Worm (Caenorhabditis elegans) whole organism, midembryonic: Measurements from ENCODE around the gene flp-13.
A peak's percentile ranks its signal among the peaks of the same experiment; 100 is the strongest.

Source experiments
- T22C8.4 ChIP-seq: fragments of 200-800 bp; sonication (Bioruptor generic); IDR thresholded peaks from 2 replicates; pipeline ENCODE4 v1.3.6; 2022; ENCODE audit warnings: missing genetic modification characterization, missing compliant biosample characterization
- cog-1 ChIP-seq: sonication (generic microtip); optimal IDR thresholded peaks from 2 replicates; lab custom pipeline; 2016; ENCODE audit warnings: missing genetic modification characterization, missing compliant biosample characterization
- flt-1 ChIP-seq: fragments of 200-800 bp; sonication (Bioruptor generic); IDR thresholded peaks from 2 replicates; pipeline ENCODE4 v1.3.6; 2022; ENCODE audit warnings: missing genetic modification characterization, missing compliant biosample characterization
- klf-2 ChIP-seq: fragments of 200-800 bp; sonication (Bioruptor generic); conservative IDR thresholded peaks from 2 replicates; pipeline ENCODE4 v1.3.6; 2022; ENCODE audit warnings: missing genetic modification reagents, missing genetic modification characterization, missing compliant biosample characterization
- med-1 ChIP-seq: sonication (generic microtip); optimal IDR thresholded peaks from 2 replicates; lab custom pipeline; 2017; ENCODE audit warnings: missing genetic modification characterization, mild to moderate bottlenecking, missing compliant biosample characterization, antibody characterized with exemption, missing genetic modification reagents; ENCODE audit not compliant: insufficient read depth
- ref-1 ChIP-seq: fragments of 200-800 bp; sonication (Bioruptor generic); conservative IDR thresholded peaks from 2 replicates; pipeline ENCODE4 v1.3.6; 2022; ENCODE audit warnings: missing genetic modification reagents, missing genetic modification characterization, missing compliant biosample characterization
- tab-1 ChIP-seq: fragments of 200-800 bp; sonication (Bioruptor generic); IDR thresholded peaks from 2 replicates; pipeline ENCODE4 v1.3.6; 2022; ENCODE audit warnings: missing genetic modification characterization, missing compliant biosample characterization
- ztf-23 ChIP-seq: fragments of 200-800 bp; sonication (Bioruptor generic); IDR thresholded peaks from 2 replicates; pipeline ENCODE4 v1.3.6; 2022; ENCODE audit warnings: missing genetic modification reagents, missing genetic modification characterization, missing compliant biosample characterization
- ztf-29 ChIP-seq: fragments of 200-800 bp; sonication (Bioruptor generic); IDR thresholded peaks from 2 replicates; pipeline ENCODE4 v1.3.6; 2022; ENCODE audit warnings: missing genetic modification reagents, missing genetic modification characterization, missing compliant biosample characterization

Gene flp-13

ce11 chrIV:7692451-7692850 lies 5.8 kb downstream of the flp-13 start:
- TF ChIP-seq klf-2 (no peak), tab-1 (GFP tag; lab: Robert Waterston, UW) (no peak), ztf-29 (no peak), cog-1 (tag; lab: Kevin White, UChicago) (no peak)

DNA sequence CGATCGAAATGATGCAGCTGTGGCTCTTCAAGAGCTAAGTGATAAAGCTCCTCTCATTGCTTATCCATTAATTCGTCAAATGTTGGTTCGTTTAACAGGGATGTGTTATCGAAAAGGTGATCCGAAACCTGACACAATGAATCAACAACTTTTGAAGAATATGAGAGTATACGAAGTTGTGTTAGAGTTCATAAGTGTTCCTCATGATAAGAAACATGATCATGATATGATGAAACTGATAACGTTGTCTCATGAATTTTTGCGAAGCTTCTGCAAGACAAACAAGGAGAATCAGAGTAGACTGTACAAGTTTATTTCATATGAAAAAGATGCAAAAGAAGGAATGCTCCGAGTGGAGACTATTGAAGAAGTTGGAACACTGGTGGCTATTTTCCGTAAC lies 8.9 kb downstream of the flp-13 start:
- no peak for TF ChIP-seq klf-2
- no peak for TF ChIP-seq flt-1 (GFP tag; lab: Robert Waterston, UW)
- no peak for TF ChIP-seq ref-1 (GFP tag; lab: Robert Waterston, UW)
- TF ChIP-seq med-1 (GFP tag; lab: Kevin White, UChicago) = no peak
- no peak for TF ChIP-seq cog-1 (tag; lab: Kevin White, UChicago)
- TF ChIP-seq ztf-29 = no peak
- no peak for TF ChIP-seq ztf-23 (GFP tag; lab: Robert Waterston, UW)
- TF ChIP-seq T22C8.4 (GFP tag; lab: Robert Waterston, UW) = no peak
- TF ChIP-seq tab-1 (GFP tag; lab: Robert Waterston, UW) = no peak

- no peak for TF ChIP-seq klf-2
These were observed 19.1 kb downstream of the flp-13 start for ce11 chrIV:7679120-7679519.

- TF ChIP-seq flt-1 (GFP tag; lab: Robert Waterston, UW) (no peak), med-1 (GFP tag; lab: Kevin White, UChicago) (no peak), ztf-23 (GFP tag; lab: Robert Waterston, UW) (no peak), tab-1 (GFP tag; lab: Robert Waterston, UW) (no peak), T22C8.4 (GFP tag; lab: Robert Waterston, UW) (no peak), klf-2 (no peak), ref-1 (GFP tag; lab: Robert Waterston, UW) (no peak), cog-1 (tag; lab: Kevin White, UChicago) (no peak), ztf-29 (no peak)
These were observed 23.3 kb downstream of the flp-13 start, which contains the start of gene itr-1 for ce11 chrIV:7674874-7675273. Gene itr-1 (plus strand): TSS chrIV:7675174.

DNA sequence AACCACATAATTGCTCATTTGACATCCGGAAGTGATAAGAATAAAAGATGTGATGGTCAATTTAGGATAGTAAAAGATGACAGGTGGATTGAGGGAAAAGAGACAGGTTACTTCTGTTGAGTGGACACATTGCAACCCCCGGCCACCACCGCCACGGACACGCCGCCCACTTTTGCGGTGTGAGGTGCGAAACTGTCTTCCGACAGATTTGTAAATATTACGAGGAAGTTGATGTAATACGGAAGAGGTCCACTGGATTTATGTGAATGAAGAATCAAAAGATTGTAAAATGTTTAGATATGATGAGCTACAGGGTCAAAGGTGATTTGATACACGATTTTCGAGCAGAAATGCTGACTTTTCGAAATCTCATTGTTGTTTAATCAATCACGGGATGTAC lies 25.3 kb downstream of the flp-13 start, which contains the start of gene C08G9.2:
C08G9.2 (minus strand) TSS at position 101 of the 400 bp plus-strand sequence.
- no peak for TF ChIP-seq T22C8.4 (GFP tag; lab: Robert Waterston, UW)
- TF ChIP-seq ref-1 (GFP tag; lab: Robert Waterston, UW) = no peak
- TF ChIP-seq ztf-29 = no peak
- TF ChIP-seq klf-2 = no peak
- no peak for TF ChIP-seq ztf-23 (GFP tag; lab: Robert Waterston, UW)
- TF ChIP-seq med-1 (GFP tag; lab: Kevin White, UChicago) = no peak
- TF ChIP-seq flt-1 (GFP tag; lab: Robert Waterston, UW) = no peak
- TF ChIP-seq cog-1 (tag; lab: Kevin White, UChicago) = no peak
- TF ChIP-seq tab-1 (GFP tag; lab: Robert Waterston, UW) = no peak

ce11 chrIV:7663006-7663405 lies 35.2 kb downstream of the flp-13 start:
- no peak for TF ChIP-seq cog-1 (tag; lab: Kevin White, UChicago)
- TF ChIP-seq tab-1 (GFP tag; lab: Robert Waterston, UW) = no peak
- TF ChIP-seq ztf-29 = no peak
- no peak for TF ChIP-seq med-1 (GFP tag; lab: Kevin White, UChicago)
- TF ChIP-seq T22C8.4 (GFP tag; lab: Robert Waterston, UW) = no peak
- no peak for TF ChIP-seq flt-1 (GFP tag; lab: Robert Waterston, UW)
- TF ChIP-seq klf-2 = no peak
- TF ChIP-seq ztf-23 (GFP tag; lab: Robert Waterston, UW) = no peak
- no peak for TF ChIP-seq ref-1 (GFP tag; lab: Robert Waterston, UW)

- TF ChIP-seq med-1 (GFP tag; lab: Kevin White, UChicago) (no peak), ztf-23 (GFP tag; lab: Robert Waterston, UW) (no peak), ref-1 (GFP tag; lab: Robert Waterston, UW) (no peak), ztf-29 (no peak), T22C8.4 (GFP tag; lab: Robert Waterston, UW) (no peak), klf-2 (no peak), cog-1 (tag; lab: Kevin White, UChicago) (no peak), tab-1 (GFP tag; lab: Robert Waterston, UW) (no peak), flt-1 (GFP tag; lab: Robert Waterston, UW) (no peak)
These were observed 36.7 kb downstream of the flp-13 start for ce11 chrIV:7661569-7661968.

DNA sequence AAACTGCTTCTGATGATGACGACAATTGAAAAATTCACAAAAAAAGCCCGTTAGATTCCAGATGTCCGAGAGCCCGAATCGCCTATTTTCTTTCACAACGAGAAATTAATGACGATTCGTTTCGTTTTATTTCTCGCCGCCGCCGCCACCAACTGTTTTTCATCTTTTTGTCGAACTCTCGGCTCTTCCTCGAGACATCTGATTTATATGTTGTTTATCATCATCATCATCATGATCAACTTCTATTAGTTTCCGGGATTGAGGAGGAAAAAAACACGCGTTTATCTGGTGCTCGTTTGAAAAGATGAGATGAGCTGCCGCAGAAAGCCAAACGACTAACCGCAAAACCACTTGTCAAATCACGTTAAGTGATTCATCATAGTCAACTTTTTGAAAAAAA lies 38.7 kb downstream of the flp-13 start:
- TF ChIP-seq klf-2 (no peak), ztf-23 (GFP tag; lab: Robert Waterston, UW) (no peak), cog-1 (tag; lab: Kevin White, UChicago) (no peak), med-1 (GFP tag; lab: Kevin White, UChicago) (no peak), tab-1 (GFP tag; lab: Robert Waterston, UW) (no peak)

DNA sequence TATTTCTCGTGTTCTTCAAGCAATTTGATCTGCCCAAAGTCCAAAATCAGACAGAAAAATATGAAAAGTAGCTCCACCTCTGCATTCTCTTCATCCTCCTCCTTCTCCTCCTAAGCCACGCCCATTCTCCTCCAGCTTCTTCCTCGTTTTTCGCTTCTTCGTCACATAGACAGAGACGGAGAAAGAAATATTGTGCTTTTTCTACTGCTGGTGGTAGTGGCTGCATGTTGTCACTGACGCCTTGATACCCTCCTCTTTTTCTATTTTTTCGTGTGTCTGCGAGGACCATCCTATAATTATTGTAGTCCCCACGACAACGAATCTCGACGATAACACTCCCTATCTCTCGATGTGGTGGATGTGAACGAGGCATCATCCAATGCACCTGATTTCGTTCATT lies 39.6 kb downstream of the flp-13 start, which contains the start of gene C08G9.1:
C08G9.1 (plus strand) TSS at position 175 of the 400 bp plus-strand sequence.
- TF ChIP-seq T22C8.4 (GFP tag; lab: Robert Waterston, UW) (no peak), ref-1 (GFP tag; lab: Robert Waterston, UW) (no peak)

- TF ChIP-seq med-1 (GFP tag; lab: Kevin White, UChicago) (no peak), ztf-23 (GFP tag; lab: Robert Waterston, UW) (peak; percentile 85), ztf-29 (0 out of 2 replicates have a peak, but pooled peaks have one; percentile 12), tab-1 (GFP tag; lab: Robert Waterston, UW) (no peak), flt-1 (GFP tag; lab: Robert Waterston, UW) (peak; percentile 70; the same call in 1 of the 2 replicates), cog-1 (tag; lab: Kevin White, UChicago) (peak; percentile 41), klf-2 (no peak), T22C8.4 (GFP tag; lab: Robert Waterston, UW) (no peak), ref-1 (GFP tag; lab: Robert Waterston, UW) (no peak)
These were observed 43.9 kb downstream of the flp-13 start, which contains the start of gene nrde-4 for ce11 chrIV:7654212-7654778. Gene nrde-4 (minus strand): TSS chrIV:7654262.
